Fruit fly (Drosophila melanogaster): Measurements from ENCODE around the gene Ets65A.

DNA sequence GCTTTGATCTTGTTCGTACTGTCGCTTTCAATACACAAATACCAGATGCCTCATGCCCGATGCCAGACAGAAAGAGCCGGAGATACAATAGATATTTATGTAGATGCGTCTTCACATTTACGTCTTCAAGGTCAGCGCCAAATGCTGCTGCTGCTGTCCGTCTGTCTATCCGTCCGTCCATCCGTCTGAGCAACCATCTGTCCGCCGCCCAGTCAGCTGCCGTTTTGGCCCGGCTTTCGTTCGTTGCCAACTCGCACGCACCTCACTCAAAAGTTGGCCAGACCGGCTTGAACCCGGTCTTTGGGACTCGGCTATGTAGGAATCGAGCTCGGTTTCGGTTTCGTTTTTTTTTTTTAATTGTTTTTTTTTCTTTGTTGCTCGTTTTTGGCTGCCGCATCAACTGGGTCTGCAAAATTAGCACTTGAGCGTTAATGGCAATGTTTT is 57.6 kb downstream of the Ets65A start:
- TF ChIP-seq usp (GFP tag; optimal IDR thresholded peaks at IDR 0.05) (no peak), CG10959 (GFP tag; IDR thresholded peaks at IDR 0.05) (no peak), CG1529 (GFP tag; optimal IDR thresholded peaks at IDR 0.05) (no peak), klu (GFP tag; IDR thresholded peaks at IDR 0.05) (no peak), E2f2 (GFP tag; IDR thresholded peaks at IDR 0.05) (no peak), tup (GFP tag; optimal IDR thresholded peaks at IDR 0.05) (no peak), D19A (tag; optimal IDR thresholded peaks at IDR 0.05) (no peak), pum (GFP tag; optimal IDR thresholded peaks at IDR 0.05) (no peak)
